Worm (Caenorhabditis elegans) whole organism, midembryonic: ENCODE measurements around the gene F38E9.4.

Source experiments
- T22C8.4 ChIP-seq: fragments of 200-800 bp; sonication (Bioruptor generic); IDR thresholded peaks from 2 replicates; pipeline ENCODE4 v1.3.6; 2022; ENCODE audit warnings: missing genetic modification characterization, missing compliant biosample characterization
- ztf-29 ChIP-seq: fragments of 200-800 bp; sonication (Bioruptor generic); IDR thresholded peaks from 2 replicates; pipeline ENCODE4 v1.3.6; 2022; ENCODE audit warnings: missing genetic modification reagents, missing genetic modification characterization, missing compliant biosample characterization

DNA sequence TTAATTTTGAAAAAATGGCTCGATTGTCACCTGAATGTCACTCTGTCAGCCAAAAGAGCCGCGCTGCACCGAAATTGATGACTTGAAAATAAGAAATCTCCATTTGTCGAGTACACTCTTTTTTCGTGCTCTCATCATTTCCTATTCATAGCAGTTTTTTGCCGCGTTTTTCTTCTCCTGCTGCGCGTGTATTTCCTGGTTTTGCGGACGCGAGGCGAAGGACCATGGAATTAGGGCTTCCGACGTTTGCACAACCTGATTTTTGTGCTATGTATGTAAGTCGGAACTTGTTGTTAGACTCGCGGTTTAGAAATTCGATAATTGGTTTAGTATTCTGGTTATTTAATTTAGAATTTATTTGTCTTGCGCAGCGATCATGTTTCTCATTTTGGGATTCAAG is 28.5 kb downstream of the F38E9.4 start:
- TF ChIP-seq ztf-29 (GFP tag; lab: Robert Waterston, UW) (no peak), T22C8.4 (GFP tag; lab: Robert Waterston, UW) (no peak)
